Worm (Caenorhabditis elegans): ENCODE measurements around the gene emc-1.

ce11 chrII:1474807-1475206 lies 25.3 kb downstream of the emc-1 start:
- TF ChIP-seq pes-1 (GFP tag; IDR thresholded peaks at IDR 0.05): no peak
- no peak for TF ChIP-seq hmg-4 (GFP tag; optimal IDR thresholded peaks at IDR 0.05)
- TF ChIP-seq hnd-1 (tag; optimal IDR thresholded peaks at IDR 0.05): no peak
- no peak for TF ChIP-seq hmbx-1 (tag; optimal IDR thresholded peaks at IDR 0.05)
- TF ChIP-seq tbx-37 (GFP tag; conservative IDR thresholded peaks at IDR 0.05): no peak
- no peak for TF ChIP-seq ama-1 (optimal IDR thresholded peaks at IDR 0.05)
- TF ChIP-seq aly-1 (tag; optimal IDR thresholded peaks at IDR 0.05): no peak
- no peak for TF ChIP-seq tra-4 (tag; optimal IDR thresholded peaks at IDR 0.05)
- TF ChIP-seq flt-1 (GFP tag; IDR thresholded peaks at IDR 0.05): no peak
- no peak for TF ChIP-seq ceh-13 (GFP tag; optimal IDR thresholded peaks at IDR 0.05)

Data from whole organism, early embryonic.